Fruit fly (Drosophila melanogaster): ENCODE data around the gene CG34316.
A peak's percentile ranks its signal among the peaks of the same experiment; 100 is the strongest.

The CG34316 gene

DNA sequence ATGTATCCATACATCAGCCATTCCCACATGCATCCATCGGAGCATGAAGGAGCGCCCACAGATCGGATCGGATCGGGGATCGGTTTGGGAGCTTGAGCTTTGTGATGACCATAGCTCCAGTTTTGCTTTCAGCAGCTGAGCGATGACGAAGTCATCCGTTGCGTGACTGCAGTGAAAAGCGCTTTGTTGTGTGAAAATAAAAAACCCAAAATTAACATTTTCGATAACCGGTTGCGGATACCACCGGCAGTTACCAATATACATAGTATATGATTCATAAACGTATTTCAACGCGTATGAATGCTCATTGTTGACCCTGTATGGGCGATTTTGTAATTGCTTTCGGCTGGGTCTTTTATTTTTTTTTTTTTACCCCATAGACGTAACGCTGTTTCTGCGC lies 25.2 kb upstream of the CG34316 start (continued):
- TF ChIP-seq Elba2 (GFP tag; optimal IDR thresholded peaks at IDR 0.05) = no peak
- no peak for TF ChIP-seq CG17802 (tag; optimal IDR thresholded peaks at IDR 0.05)
- TF ChIP-seq CG4360 (GFP tag; IDR thresholded peaks at IDR 0.05) = no peak
- no peak for TF ChIP-seq br (optimal IDR thresholded peaks at IDR 0.05)
- peak; percentile 61 for TF ChIP-seq sqz (GFP tag; optimal IDR thresholded peaks at IDR 0.05)
- no peak for TF ChIP-seq tll (GFP tag; optimal IDR thresholded peaks at IDR 0.05)
- no peak for TF ChIP-seq CG14014 (GFP tag; IDR thresholded peaks at IDR 0.05)
- no peak for TF ChIP-seq CG2875 (GFP tag; optimal IDR thresholded peaks at IDR 0.05)
- TF ChIP-seq pita (GFP tag; optimal IDR thresholded peaks at IDR 0.05) = no peak
- no peak for TF ChIP-seq CG17612 (GFP tag; IDR thresholded peaks at IDR 0.05)
- no peak for TF ChIP-seq nom (GFP tag; optimal IDR thresholded peaks at IDR 0.05)
- TF ChIP-seq CG11696 (GFP tag; IDR thresholded peaks at IDR 0.05) = no peak
- no peak for TF ChIP-seq gsb (GFP tag; IDR thresholded peaks at IDR 0.05)
- TF ChIP-seq al (GFP tag; IDR thresholded peaks at IDR 0.05) = no peak
- TF ChIP-seq ac (GFP tag; optimal IDR thresholded peaks at IDR 0.05) = no peak
- no peak for TF ChIP-seq sens-2 (GFP tag; IDR thresholded peaks at IDR 0.05)

DNA sequence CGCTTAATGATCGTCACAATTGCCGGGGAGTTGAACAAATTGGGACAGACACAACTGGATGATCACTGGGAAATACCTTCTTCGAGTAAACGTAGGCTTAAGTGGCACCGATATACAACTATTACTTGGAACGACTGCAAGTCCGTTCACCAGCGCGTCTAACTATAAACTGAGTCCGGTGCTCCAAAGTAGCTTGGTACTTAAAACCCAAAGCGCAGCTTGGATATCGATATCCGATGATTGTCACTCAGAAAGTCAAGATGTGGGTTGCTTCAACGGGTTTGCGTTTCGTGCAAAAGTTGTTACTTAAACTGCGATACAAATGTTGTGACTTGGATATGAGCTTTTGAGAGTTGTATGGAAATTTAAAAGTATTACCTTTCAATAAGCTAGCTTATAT lies 24.1 kb upstream of the CG34316 start, which contains the start of gene Spn88Ea:
Spn88Ea (minus strand) TSS at position 175 of the 400 bp plus-strand sequence.
- TF ChIP-seq CG10979 (tag; optimal IDR thresholded peaks at IDR 0.05) (no peak), CG2678 (tag; optimal IDR thresholded peaks at IDR 0.05) (no peak), HLH4C (GFP tag; IDR thresholded peaks at IDR 0.05; ENCODE audit: partially characterized antibody) (peak; percentile 55), CG4328 (GFP tag; optimal IDR thresholded peaks at IDR 0.05) (no peak), CG17568 (GFP tag; optimal IDR thresholded peaks at IDR 0.05) (no peak), CG18476 (GFP tag; optimal IDR thresholded peaks at IDR 0.05) (no peak), fu2 (GFP tag; optimal IDR thresholded peaks at IDR 0.05) (no peak), CG13894 (tag; optimal IDR thresholded peaks at IDR 0.05) (peak; percentile 43), E2f1 (GFP tag; IDR thresholded peaks at IDR 0.05) (no peak), CG7786 (GFP tag; optimal IDR thresholded peaks at IDR 0.05) (no peak), jing (GFP tag; optimal IDR thresholded peaks at IDR 0.05) (no peak), fd96Cb (tag; optimal IDR thresholded peaks at IDR 0.05) (no peak), CG7556 (GFP tag; optimal IDR thresholded peaks at IDR 0.05) (no peak), CG43689 (GFP tag; IDR thresholded peaks at IDR 0.05) (no peak), CG7271 (tag; optimal IDR thresholded peaks at IDR 0.05) (no peak), HHEX (GFP tag; optimal IDR thresholded peaks at IDR 0.05) (no peak), bigmax (GFP tag; optimal IDR thresholded peaks at IDR 0.05) (no peak), Doc3 (GFP tag; IDR thresholded peaks at IDR 0.05; ENCODE audit: partially characterized antibody) (peak; percentile 44; the same call in 1 of the 3 replicates), CrebB (tag; optimal IDR thresholded peaks at IDR 0.05) (no peak), disco-r (GFP tag; optimal IDR thresholded peaks at IDR 0.05) (no peak), Hand (GFP tag; optimal IDR thresholded peaks at IDR 0.05) (no peak), Hr78 (GFP tag; optimal IDR thresholded peaks at IDR 0.05) (no peak), CG1024 (GFP tag; IDR thresholded peaks at IDR 0.05) (no peak), CG13775 (GFP tag; optimal IDR thresholded peaks at IDR 0.05) (no peak), Opbp (GFP tag; IDR thresholded peaks at IDR 0.05; ENCODE audit: partially characterized antibody) (peak; percentile 36; the same call in 1 of the 3 replicates), Mes4 (GFP tag; optimal IDR thresholded peaks at IDR 0.05) (no peak), CG12659 (GFP tag; optimal IDR thresholded peaks at IDR 0.05) (peak; percentile 20), trem (tag; optimal IDR thresholded peaks at IDR 0.05) (no peak), CG12769 (tag; optimal IDR thresholded peaks at IDR 0.05) (no peak), HLH54F (GFP tag; optimal IDR thresholded peaks at IDR 0.05) (no peak), CG33557 (GFP tag; optimal IDR thresholded peaks at IDR 0.05) (no peak), CG2120 (GFP tag; optimal IDR thresholded peaks at IDR 0.05) (no peak), ssp (GFP tag; IDR thresholded peaks at IDR 0.05) (peak; percentile 33; the same call in 1 of the 2 replicates), CG34224 (GFP tag; IDR thresholded peaks at IDR 0.05; ENCODE audit: partially characterized antibody) (peak; percentile 33; the same call in 1 of the 3 replicates)

All from whole organism, embryonic.